Worm (Caenorhabditis elegans) whole organism, midembryonic: ENCODE results near the gene Y113G7B.15.

Experiments used
- T22C8.4 ChIP-seq: fragments of 200-800 bp; sonication (Bioruptor generic); IDR thresholded peaks from 2 replicates; pipeline ENCODE4 v1.3.6; 2022; ENCODE audit warnings: missing genetic modification characterization, missing compliant biosample characterization
- cog-1 ChIP-seq: sonication (generic microtip); optimal IDR thresholded peaks from 2 replicates; lab custom pipeline; 2016; ENCODE audit warnings: missing genetic modification characterization, missing compliant biosample characterization
- flt-1 ChIP-seq: fragments of 200-800 bp; sonication (Bioruptor generic); IDR thresholded peaks from 2 replicates; pipeline ENCODE4 v1.3.6; 2022; ENCODE audit warnings: missing genetic modification characterization, missing compliant biosample characterization
- klf-2 ChIP-seq: fragments of 200-800 bp; sonication (Bioruptor generic); conservative IDR thresholded peaks from 2 replicates; pipeline ENCODE4 v1.3.6; 2022; ENCODE audit warnings: missing genetic modification reagents, missing genetic modification characterization, missing compliant biosample characterization
- med-1 ChIP-seq: sonication (generic microtip); optimal IDR thresholded peaks from 2 replicates; lab custom pipeline; 2017; ENCODE audit warnings: missing genetic modification characterization, mild to moderate bottlenecking, missing compliant biosample characterization, antibody characterized with exemption, missing genetic modification reagents; ENCODE audit not compliant: insufficient read depth
- ref-1 ChIP-seq: fragments of 200-800 bp; sonication (Bioruptor generic); conservative IDR thresholded peaks from 2 replicates; pipeline ENCODE4 v1.3.6; 2022; ENCODE audit warnings: missing genetic modification reagents, missing genetic modification characterization, missing compliant biosample characterization
- tab-1 ChIP-seq: fragments of 200-800 bp; sonication (Bioruptor generic); IDR thresholded peaks from 2 replicates; pipeline ENCODE4 v1.3.6; 2022; ENCODE audit warnings: missing genetic modification characterization, missing compliant biosample characterization
- ztf-23 ChIP-seq: fragments of 200-800 bp; sonication (Bioruptor generic); IDR thresholded peaks from 2 replicates; pipeline ENCODE4 v1.3.6; 2022; ENCODE audit warnings: missing genetic modification reagents, missing genetic modification characterization, missing compliant biosample characterization
- ztf-29 ChIP-seq: fragments of 200-800 bp; sonication (Bioruptor generic); IDR thresholded peaks from 2 replicates; pipeline ENCODE4 v1.3.6; 2022; ENCODE audit warnings: missing genetic modification reagents, missing genetic modification characterization, missing compliant biosample characterization

- TF ChIP-seq med-1 (GFP tag; lab: Kevin White, UChicago) (no peak), cog-1 (no peak), ztf-29 (GFP tag; lab: Robert Waterston, UW) (no peak), flt-1 (GFP tag; lab: Robert Waterston, UW) (peak; percentile 16; the same call in 1 of the 2 replicates), tab-1 (GFP tag; lab: Robert Waterston, UW) (no peak), ztf-23 (no peak), ref-1 (GFP tag; lab: Robert Waterston, UW) (no peak), T22C8.4 (GFP tag; lab: Robert Waterston, UW) (peak; percentile 80), klf-2 (GFP tag; lab: Robert Waterston, UW) (no peak; the same call in 1 of the 2 replicates)
Observed at ce11 chrV:20249438-20250120, 15.9 kb upstream of the Y113G7B.15 start, which contains the start of gene swsn-1.
